Worm (Caenorhabditis elegans) whole organism, late embryonic: ENCODE results near the gene fbxa-12.

Experiments used
- C38D4.7 ChIP-seq: fragments of 200-800 bp; sonication (Bioruptor generic); optimal IDR thresholded peaks from 2 replicates; lab custom pipeline; 2018; ENCODE audit warnings: mild to moderate bottlenecking, missing genetic modification characterization, moderate library complexity, missing compliant biosample characterization
- K02D7.2 ChIP-seq: sonication (generic microtip); optimal IDR thresholded peaks from 2 replicates; lab custom pipeline; 2017; ENCODE audit warnings: mild to moderate bottlenecking, missing genetic modification characterization, missing compliant biosample characterization
- ahr-1 ChIP-seq: sonication (generic microtip); optimal IDR thresholded peaks from 2 replicates; lab custom pipeline; 2016; ENCODE audit warnings: missing genetic modification characterization, missing compliant biosample characterization
- ceh-2 ChIP-seq: sonication (generic microtip); optimal IDR thresholded peaks from 2 replicates; lab custom pipeline; 2016; ENCODE audit warnings: missing genotype, missing genetic modification characterization, missing compliant biosample characterization
- ceh-22 ChIP-seq: sonication (generic microtip); optimal IDR thresholded peaks from 2 replicates; lab custom pipeline; 2017; ENCODE audit warnings: missing biosample characterization, missing genetic modification characterization
- ceh-24 ChIP-seq: sonication (generic microtip); optimal IDR thresholded peaks from 2 replicates; lab custom pipeline; 2016; ENCODE audit warnings: mild to moderate bottlenecking, missing genetic modification characterization, missing compliant biosample characterization
- ets-4 ChIP-seq: sonication (generic microtip); optimal IDR thresholded peaks from 2 replicates; lab custom pipeline; 2016; ENCODE audit warnings: missing genetic modification characterization, missing compliant biosample characterization
- hlh-13 ChIP-seq: fragments of 200-800 bp; sonication (Bioruptor generic); optimal IDR thresholded peaks from 2 replicates; lab custom pipeline; 2018; ENCODE audit warnings: mild to moderate bottlenecking, missing genetic modification characterization, missing compliant biosample characterization
- hlh-30 ChIP-seq: sonication (generic microtip); optimal IDR thresholded peaks from 2 replicates; lab custom pipeline; 2017; ENCODE audit warnings: antibody characterized with exemption, missing genetic modification characterization, missing compliant biosample characterization; ENCODE audit not compliant: insufficient read depth
- nhr-11 ChIP-seq: fragments of 150-350 bp; optimal IDR thresholded peaks from 2 replicates; lab custom pipeline; 2014; ENCODE audit warnings: missing biosample characterization, missing genetic modification characterization
- pha-4 ChIP-seq: fragments of 150-350 bp; optimal IDR thresholded peaks from 2 replicates; lab custom pipeline; 2018; ENCODE audit warnings: missing biosample characterization, missing genetic modification reagents, missing genetic modification characterization
- rnt-1 ChIP-seq: sonication (generic microtip); optimal IDR thresholded peaks from 2 replicates; lab custom pipeline; 2016; ENCODE audit warnings: missing genetic modification characterization, missing compliant biosample characterization
- sdc-2 ChIP-seq: sonication (generic microtip); optimal IDR thresholded peaks from 2 replicates; lab custom pipeline; 2016; ENCODE audit warnings: missing genotype, missing genetic modification characterization, missing compliant biosample characterization
- sox-4 ChIP-seq: sonication (generic microtip); optimal IDR thresholded peaks from 2 replicates; lab custom pipeline; 2017; ENCODE audit warnings: mild to moderate bottlenecking, missing genetic modification characterization, inconsistent platforms, missing compliant biosample characterization

DNA sequence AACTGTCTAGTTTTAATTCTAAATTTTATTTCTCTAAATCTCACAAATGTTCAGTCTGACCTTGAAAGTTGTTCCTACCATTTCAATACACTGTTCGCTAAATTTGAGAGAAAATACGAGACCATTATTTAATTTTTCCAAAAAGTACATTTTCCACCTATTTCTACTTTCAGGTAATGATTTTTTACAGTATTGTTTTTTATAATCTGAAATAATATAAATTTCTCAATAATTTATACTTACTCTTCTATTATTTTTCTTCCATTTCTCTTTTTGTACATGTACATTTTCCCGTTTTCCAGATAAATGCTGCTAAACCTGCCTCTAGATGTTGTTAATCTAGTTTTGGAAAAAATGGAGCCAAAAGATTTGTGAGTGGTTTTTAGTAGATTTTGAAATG lies 7.9 kb downstream of the fbxa-12 start, which contains the start of gene fbxa-62:
- TF ChIP-seq sdc-2 (tag; lab: Kevin White, UChicago) (no peak), nhr-11 (tag; lab: Kevin White, UChicago) (no peak), ceh-22 (tag; lab: Kevin White, UChicago) (no peak), pha-4 (tag; lab: Kevin White, UChicago) (no peak), ceh-2 (tag; lab: Kevin White, UChicago) (no peak), ahr-1 (tag; lab: Kevin White, UChicago) (no peak), hlh-13 (GFP tag; lab: Kevin White, UChicago) (no peak), rnt-1 (tag; lab: Kevin White, UChicago) (no peak), K02D7.2 (tag; lab: Kevin White, UChicago) (no peak), ceh-24 (tag; lab: Kevin White, UChicago) (no peak), ets-4 (no peak), C38D4.7 (GFP tag; lab: Kevin White, UChicago) (no peak), sox-4 (no peak), hlh-30 (tag; lab: Kevin White, UChicago) (no peak)
